Fruit fly (Drosophila melanogaster) whole organism, adult: ENCODE data around the gene CG32756.

Experiments used
- CG11617 ChIP-seq: fragments of 200-800 bp; sonication (Bioruptor generic); optimal IDR thresholded peaks from 2 replicates; lab custom pipeline; 2017; ENCODE audit warnings: mild to moderate bottlenecking, missing biosample characterization, missing genetic modification reagents, missing genetic modification characterization
- CG12768 ChIP-seq: fragments of 200-800 bp; sonication (Bioruptor generic); optimal IDR thresholded peaks from 2 replicates; lab custom pipeline; 2017; ENCODE audit warnings: missing biosample characterization, missing genetic modification characterization, mild to moderate bottlenecking, moderate library complexity, missing genetic modification reagents
- CG14711 ChIP-seq: fragments of 200-800 bp; sonication (Bioruptor generic); optimal IDR thresholded peaks from 2 replicates; lab custom pipeline; 2018; ENCODE audit warnings: missing biosample characterization, mild to moderate bottlenecking, missing genetic modification characterization, moderate library complexity
- CG1620 ChIP-seq: fragments of 200-800 bp; sonication (Bioruptor generic); optimal IDR thresholded peaks from 2 replicates; lab custom pipeline; 2016; ENCODE audit warnings: missing biosample characterization, missing genetic modification characterization
- CG33017 ChIP-seq: fragments of 200-800 bp; sonication (Bioruptor generic); optimal IDR thresholded peaks from 2 replicates; lab custom pipeline; 2018; ENCODE audit warnings: missing biosample characterization, mild to moderate bottlenecking, missing genetic modification characterization, moderate library complexity
- CG5204 ChIP-seq: fragments of 200-800 bp; sonication (Bioruptor generic); optimal IDR thresholded peaks from 2 replicates; lab custom pipeline; 2016; ENCODE audit warnings: missing biosample characterization, missing genetic modification characterization
- CG7045 ChIP-seq: fragments of 200-800 bp; sonication (Bioruptor generic); optimal IDR thresholded peaks from 2 replicates; lab custom pipeline; 2017; ENCODE audit warnings: missing biosample characterization, mild to moderate bottlenecking, missing genetic modification characterization
- CG7101 ChIP-seq: fragments of 200-800 bp; sonication (Bioruptor generic); optimal IDR thresholded peaks from 2 replicates; lab custom pipeline; 2018; ENCODE audit warnings: missing biosample characterization, mild to moderate bottlenecking, missing genetic modification characterization, moderate library complexity
- Clk ChIP-seq: fragments of 200-800 bp; sonication (Bioruptor generic); optimal IDR thresholded peaks from 2 replicates; lab custom pipeline; 2017; ENCODE audit warnings: missing biosample characterization, missing genetic modification characterization
- Crg-1 ChIP-seq: fragments of 200-800 bp; sonication (Bioruptor generic); optimal IDR thresholded peaks from 2 replicates; lab custom pipeline; 2016; ENCODE audit warnings: missing biosample characterization, missing genetic modification characterization
- Hr96 ChIP-seq: fragments of 200-800 bp; sonication (Bioruptor generic); optimal IDR thresholded peaks from 2 replicates; lab custom pipeline; 2016; ENCODE audit warnings: missing biosample characterization, missing genetic modification characterization
- Mnt ChIP-seq: fragments of 200-800 bp; sonication (Bioruptor generic); optimal IDR thresholded peaks from 2 replicates; lab custom pipeline; 2016; ENCODE audit warnings: missing biosample characterization, mild to moderate bottlenecking, missing genetic modification characterization
- bab1 ChIP-seq: fragments of 200-800 bp; sonication (Bioruptor generic); optimal IDR thresholded peaks from 3 replicates; lab custom pipeline; 2019; ENCODE audit warnings: missing biosample characterization, mild to moderate bottlenecking, missing genetic modification characterization, moderate library complexity
- cic ChIP-seq: fragments of 200-800 bp; sonication (Bioruptor generic); optimal IDR thresholded peaks from 2 replicates; lab custom pipeline; 2017; ENCODE audit warnings: missing biosample characterization, mild to moderate bottlenecking, missing genetic modification characterization, moderate library complexity
- cnc ChIP-seq, 2 experiments: fragments of >200 bp; optimal IDR thresholded peaks; 2 replicates each; lab custom pipeline; 2017
- kay ChIP-seq: fragments of 200-800 bp; sonication (Bioruptor generic); peaks from one replicate; lab custom pipeline; 2016; ENCODE audit warnings: missing biosample characterization, missing genetic modification characterization, borderline replicate concordance
- ovo ChIP-seq: fragments of 200-800 bp; sonication (Bioruptor generic); optimal IDR thresholded peaks from 2 replicates; lab custom pipeline; 2016; ENCODE audit warnings: missing biosample characterization, missing genetic modification characterization
- pad ChIP-seq: fragments of 200-800 bp; sonication (Bioruptor generic); optimal IDR thresholded peaks from 3 replicates; lab custom pipeline; 2017; ENCODE audit warnings: missing biosample characterization, missing genetic modification characterization, mild to moderate bottlenecking, moderate library complexity, missing genetic modification reagents
- tj ChIP-seq: fragments of 200-800 bp; sonication (Bioruptor generic); optimal IDR thresholded peaks from 3 replicates; lab custom pipeline; 2017; ENCODE audit warnings: missing biosample characterization, mild to moderate bottlenecking, missing genetic modification characterization, moderate library complexity
- toe ChIP-seq: fragments of 200-800 bp; sonication (Bioruptor generic); optimal IDR thresholded peaks from 2 replicates; lab custom pipeline; 2016; ENCODE audit warnings: missing biosample characterization, missing genetic modification characterization

Gene CG32756

dm6 chrX:5974358-5975143, 29.1 kb downstream of the CG32756 start:
- TF ChIP-seq CG12768 (no peak), kay (GFP tag; lab: Kevin White, UChicago) (no peak), pad (GFP tag; lab: Kevin White, UChicago) (no peak), cic (GFP tag; lab: Kevin White, UChicago) (no peak), Hr96 (GFP tag; lab: Kevin White, UChicago) (no peak), CG7045 (GFP tag; lab: Kevin White, UChicago) (no peak), CG33017 (tag; lab: Kevin White, UChicago) (no peak), Crg-1 (no peak), CG14711 (no peak), CG1620 (no peak), CG7101 (tag; lab: Kevin White, UChicago) (no peak), toe (GFP tag; lab: Kevin White, UChicago) (no peak)

dm6 chrX:5977113-5977512, 31.6 kb downstream of the CG32756 start:
- TF ChIP-seq kay (GFP tag; lab: Kevin White, UChicago) (peak; percentile 17), CG14711 (no peak), CG7101 (tag; lab: Kevin White, UChicago) (no peak), CG7045 (GFP tag; lab: Kevin White, UChicago) (no peak)

- no peak for TF ChIP-seq Clk (GFP tag; lab: Kevin White, UChicago)
- no peak for TF ChIP-seq cnc (optimal IDR thresholded peaks at IDR 0.05; lab: Kevin White, UChicago)
- TF ChIP-seq pad (GFP tag; lab: Kevin White, UChicago) = no peak
- no peak for TF ChIP-seq CG12768
- TF ChIP-seq Hr96 (GFP tag; lab: Kevin White, UChicago) = no peak
- TF ChIP-seq kay (GFP tag; lab: Kevin White, UChicago) = no peak
- no peak for TF ChIP-seq CG7101 (tag; lab: Kevin White, UChicago)
These were observed 32.3 kb downstream of the CG32756 start for dm6 chrX:5977769-5978168.

- no peak for TF ChIP-seq pad (GFP tag; lab: Kevin White, UChicago)
- TF ChIP-seq tj (GFP tag; lab: Kevin White, UChicago) = no peak
- peak; percentile 28 for TF ChIP-seq CG14711
- no peak for TF ChIP-seq toe (GFP tag; lab: Kevin White, UChicago)
- no peak for TF ChIP-seq CG33017 (tag; lab: Kevin White, UChicago)
- no peak for TF ChIP-seq Hr96 (GFP tag; lab: Kevin White, UChicago)
These were observed 35.4 kb downstream of the CG32756 start for dm6 chrX:5980883-5981282.

dm6 chrX:5981410-5981809, 35.9 kb downstream of the CG32756 start:
- TF ChIP-seq cnc (optimal IDR thresholded peaks at IDR 0.05; lab: Kevin White, UChicago) = no peak
- TF ChIP-seq CG11617 (GFP tag; lab: Kevin White, UChicago) = no peak
- no peak for TF ChIP-seq CG12768
- no peak for TF ChIP-seq CG7101 (tag; lab: Kevin White, UChicago)
- TF ChIP-seq CG5204 (GFP tag; lab: Kevin White, UChicago) = no peak
- no peak for TF ChIP-seq CG1620
- TF ChIP-seq CG33017 (tag; lab: Kevin White, UChicago) = no peak

- TF ChIP-seq CG7045 (GFP tag; lab: Kevin White, UChicago) (no peak), tj (GFP tag; lab: Kevin White, UChicago) (no peak), CG7101 (tag; lab: Kevin White, UChicago) (no peak), CG11617 (GFP tag; lab: Kevin White, UChicago) (no peak), CG12768 (no peak), cic (GFP tag; lab: Kevin White, UChicago) (no peak), kay (GFP tag; lab: Kevin White, UChicago) (no peak), CG5204 (GFP tag; lab: Kevin White, UChicago) (no peak), Mnt (GFP tag; lab: Kevin White, UChicago) (no peak), Clk (GFP tag; lab: Kevin White, UChicago) (no peak), pad (GFP tag; lab: Kevin White, UChicago) (no peak), toe (GFP tag; lab: Kevin White, UChicago) (no peak), cnc (optimal IDR thresholded peaks at IDR 0.05; lab: Kevin White, UChicago) (no peak), CG33017 (tag; lab: Kevin White, UChicago) (no peak), Hr96 (GFP tag; lab: Kevin White, UChicago) (no peak), CG14711 (no peak), bab1 (GFP tag; lab: Kevin White, UChicago) (no peak), ovo (no peak)
These were observed 37.9 kb downstream of the CG32756 start for dm6 chrX:5983390-5983789.

- TF ChIP-seq tj (GFP tag; lab: Kevin White, UChicago) (no peak), CG12768 (no peak), ovo (no peak), kay (GFP tag; lab: Kevin White, UChicago) (peak; percentile 89), CG7045 (GFP tag; lab: Kevin White, UChicago) (no peak), pad (GFP tag; lab: Kevin White, UChicago) (no peak)
These were observed 41.9 kb downstream of the CG32756 start for dm6 chrX:5987362-5987761.
